Worm (Caenorhabditis elegans): ENCODE data around the gene K07B1.7.

DNA sequence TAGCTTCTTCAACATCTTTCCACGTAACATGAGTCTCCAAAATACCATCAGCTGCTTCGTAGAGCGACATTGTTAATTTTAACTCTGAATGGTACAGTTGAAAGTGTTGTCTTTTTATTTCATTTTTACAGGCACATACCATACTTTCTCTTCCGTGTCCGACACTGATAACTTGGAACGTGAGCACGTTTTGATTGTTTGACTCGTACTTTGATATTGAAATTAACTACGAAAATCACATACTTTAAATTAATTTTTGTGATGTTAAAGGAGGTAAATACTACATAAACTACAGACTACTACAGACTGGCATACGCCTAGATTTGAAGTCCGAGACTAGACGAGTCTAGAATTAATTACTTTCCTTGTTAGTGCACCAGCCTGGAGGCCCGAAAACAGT, 31.6 kb upstream of the K07B1.7 start, which contains the start of gene E02C12.10:
- TF ChIP-seq ceh-16 (tag; optimal IDR thresholded peaks at IDR 0.05), result no peak
- TF ChIP-seq nhr-77 (tag; optimal IDR thresholded peaks at IDR 0.05), result no peak
- TF ChIP-seq mab-5 (tag; optimal IDR thresholded peaks at IDR 0.05), result no peak
- no peak for TF ChIP-seq lin-13 (GFP tag; optimal IDR thresholded peaks at IDR 0.05)
- no peak for TF ChIP-seq aly-2 (tag; optimal IDR thresholded peaks at IDR 0.05)
- no peak for TF ChIP-seq mdl-1 (tag; optimal IDR thresholded peaks at IDR 0.05)
- TF ChIP-seq fos-1 (tag; optimal IDR thresholded peaks at IDR 0.05), result no peak
- TF ChIP-seq nhr-11 (tag; optimal IDR thresholded peaks at IDR 0.05), result no peak
- TF ChIP-seq alr-1 (tag; optimal IDR thresholded peaks at IDR 0.05), result no peak
- no peak for TF ChIP-seq Y55F3AM.14 (GFP tag; optimal IDR thresholded peaks at IDR 0.05)
- no peak for TF ChIP-seq F13H6.1 (tag; optimal IDR thresholded peaks at IDR 0.05)
- no peak for TF ChIP-seq unc-62 (GFP tag; optimal IDR thresholded peaks at IDR 0.05)
